Fruit fly (Drosophila melanogaster) whole organism, embryonic: ENCODE measurements around the gene CG9338.

Experiments
- B-H1 ChIP-seq: fragments of 200-800 bp; sonication (Bioruptor generic); IDR thresholded peaks from 3 replicates; pipeline ENCODE4 v1.3.6; 2022; ENCODE audit warnings: missing biosample characterization, missing genetic modification characterization
- Bgb ChIP-seq: fragments of 200-800 bp; sonication (Bioruptor generic); IDR thresholded peaks from 2 replicates; pipeline ENCODE4 v1.3.6; 2022; ENCODE audit warnings: missing biosample characterization, missing genetic modification characterization; ENCODE audit not compliant: partially characterized antibody
- Blimp-1 ChIP-seq: fragments of 200-800 bp; sonication (Bioruptor generic); optimal IDR thresholded peaks from 3 replicates; lab custom pipeline; 2018; ENCODE audit warnings: missing biosample characterization, missing genetic modification characterization, mild to moderate bottlenecking, moderate library complexity, missing genetic modification reagents
- CG10366 ChIP-seq: fragments of 200-800 bp; sonication (Bioruptor generic); IDR thresholded peaks from 2 replicates; pipeline ENCODE4 v1.3.6; 2022; ENCODE audit warnings: missing biosample characterization, missing genetic modification characterization
- CG11085 ChIP-seq: fragments of 200-800 bp; sonication (Bioruptor generic); IDR thresholded peaks from 2 replicates; pipeline ENCODE4 v1.3.6; 2022; ENCODE audit warnings: missing biosample characterization, missing genetic modification characterization
- CG13123 ChIP-seq: fragments of 200-800 bp; sonication (Bioruptor generic); optimal IDR thresholded peaks from 2 replicates; lab custom pipeline; 2016; ENCODE audit warnings: missing biosample characterization, missing genetic modification characterization
- CG15073 ChIP-seq: fragments of 200-800 bp; sonication (Bioruptor generic); optimal IDR thresholded peaks from 2 replicates; lab custom pipeline; 2016; ENCODE audit warnings: missing biosample characterization, missing genetic modification characterization
- CG17829 ChIP-seq: fragments of 200-800 bp; optimal IDR thresholded peaks from 2 replicates; lab custom pipeline; 2019; ENCODE audit warnings: missing biosample characterization, mild to moderate bottlenecking, missing genetic modification characterization, moderate library complexity
- CG18262 ChIP-seq: fragments of 200-800 bp; optimal IDR thresholded peaks from 3 replicates; lab custom pipeline; 2019; ENCODE audit warnings: missing biosample characterization, mild to moderate bottlenecking, missing genetic modification characterization, moderate library complexity
- CG1832 ChIP-seq: fragments of 200-800 bp; sonication (Bioruptor generic); optimal IDR thresholded peaks from 2 replicates; lab custom pipeline; 2017; ENCODE audit warnings: missing biosample characterization, mild to moderate bottlenecking, missing genetic modification characterization, inconsistent platforms
- CG18599 ChIP-seq: fragments of 200-800 bp; sonication (Bioruptor generic); optimal IDR thresholded peaks from 3 replicates; lab custom pipeline; 2017; ENCODE audit warnings: missing biosample characterization, missing genetic modification characterization, mild to moderate bottlenecking, moderate library complexity, missing genetic modification reagents
- CG2129 ChIP-seq: fragments of 200-800 bp; sonication (Bioruptor generic); IDR thresholded peaks from 2 replicates; pipeline ENCODE4 v1.3.6; 2022; ENCODE audit warnings: missing biosample characterization, missing genetic modification characterization; ENCODE audit not compliant: partially characterized antibody
- CG2678 ChIP-seq: fragments of 200-800 bp; sonication (Bioruptor generic); optimal IDR thresholded peaks from 3 replicates; lab custom pipeline; 2019; ENCODE audit warnings: missing biosample characterization, mild to moderate bottlenecking, missing genetic modification characterization, moderate library complexity
- CG3065 ChIP-seq: fragments of 200-800 bp; sonication (Bioruptor generic); optimal IDR thresholded peaks from 2 replicates; lab custom pipeline; 2016; ENCODE audit warnings: missing biosample characterization, missing genetic modification characterization
- CG32767 ChIP-seq: fragments of 200-800 bp; sonication (Bioruptor generic); IDR thresholded peaks from 2 replicates; pipeline ENCODE4 v1.3.6; 2022; ENCODE audit warnings: missing biosample characterization, missing genetic modification characterization
- CG3995 ChIP-seq: fragments of 200-800 bp; sonication (Bioruptor generic); optimal IDR thresholded peaks from 3 replicates; lab custom pipeline; 2016; ENCODE audit warnings: missing biosample characterization, missing genetic modification characterization
- CG6689 ChIP-seq: fragments of 200-800 bp; sonication (Bioruptor generic); IDR thresholded peaks from 2 replicates; pipeline ENCODE4 v1.3.6; 2022; ENCODE audit warnings: missing biosample characterization, missing genetic modification characterization
- CG6854 ChIP-seq: fragments of 200-800 bp; sonication (Bioruptor generic); optimal IDR thresholded peaks from 3 replicates; lab custom pipeline; 2017; ENCODE audit warnings: missing biosample characterization, mild to moderate bottlenecking, missing genetic modification characterization
- CG8388 ChIP-seq: fragments of 200-800 bp; sonication (Bioruptor generic); optimal IDR thresholded peaks from 2 replicates; lab custom pipeline; 2019; ENCODE audit warnings: missing biosample characterization, mild to moderate bottlenecking, missing genetic modification characterization, moderate library complexity
- CoRest ChIP-seq: fragments of 200-800 bp; sonication (Bioruptor generic); optimal IDR thresholded peaks from 3 replicates; lab custom pipeline; 2018; ENCODE audit warnings: missing biosample characterization, mild to moderate bottlenecking, missing genetic modification characterization, moderate library complexity
- HLH4C ChIP-seq: fragments of 200-800 bp; sonication (Bioruptor generic); IDR thresholded peaks from 3 replicates; pipeline ENCODE4 v1.3.6; 2022; ENCODE audit warnings: missing biosample characterization, missing genetic modification characterization; ENCODE audit not compliant: partially characterized antibody
- Nf-YB ChIP-seq: fragments of 200-800 bp; sonication (Bioruptor generic); optimal IDR thresholded peaks from 3 replicates; lab custom pipeline; 2019; ENCODE audit warnings: missing biosample characterization, mild to moderate bottlenecking, missing genetic modification characterization, moderate library complexity
- NfI ChIP-seq: fragments of 200-800 bp; sonication (Bioruptor generic); optimal IDR thresholded peaks from 3 replicates; lab custom pipeline; 2018; ENCODE audit warnings: missing biosample characterization, mild to moderate bottlenecking, missing genetic modification characterization, moderate library complexity
- Oaz ChIP-seq: fragments of 200-800 bp; sonication (Bioruptor generic); IDR thresholded peaks from 2 replicates; pipeline ENCODE4 v1.3.6; 2022; ENCODE audit warnings: missing biosample characterization, missing genetic modification characterization
- Ptx1 ChIP-seq: fragments of 200-800 bp; sonication (Bioruptor generic); IDR thresholded peaks from 2 replicates; pipeline ENCODE4 v1.3.6; 2022; ENCODE audit warnings: missing biosample characterization, missing genetic modification characterization
- Rfx ChIP-seq: fragments of 200-800 bp; sonication (Bioruptor generic); IDR thresholded peaks from 2 replicates; pipeline ENCODE4 v1.3.6; 2022; ENCODE audit warnings: missing biosample characterization, missing genetic modification characterization
- Rx ChIP-seq: fragments of 200-800 bp; sonication (Bioruptor generic); IDR thresholded peaks from 2 replicates; pipeline ENCODE4 v1.3.6; 2022; ENCODE audit warnings: missing biosample characterization, missing genetic modification characterization
- Six4 ChIP-seq: fragments of 200-800 bp; sonication (Bioruptor generic); optimal IDR thresholded peaks from 2 replicates; lab custom pipeline; 2016; ENCODE audit warnings: missing biosample characterization, missing genetic modification characterization
- Xbp1 ChIP-seq: fragments of 200-800 bp; sonication (Bioruptor generic); optimal IDR thresholded peaks from 3 replicates; lab custom pipeline; 2016; ENCODE audit warnings: missing biosample characterization, mild to moderate bottlenecking, missing genetic modification characterization
- Xrp1 ChIP-seq: fragments of 200-800 bp; sonication (Bioruptor generic); IDR thresholded peaks from 2 replicates; pipeline ENCODE4 v1.3.6; 2022; ENCODE audit warnings: missing biosample characterization, missing genetic modification characterization
- ac ChIP-seq: fragments of 200-800 bp; sonication (Bioruptor generic); optimal IDR thresholded peaks from 3 replicates; lab custom pipeline; 2017; ENCODE audit warnings: missing biosample characterization, mild to moderate bottlenecking, missing genetic modification characterization
- amos ChIP-seq: fragments of 200-800 bp; sonication (Bioruptor generic); IDR thresholded peaks from 2 replicates; pipeline ENCODE4 v1.3.6; 2022; ENCODE audit warnings: missing biosample characterization, missing genetic modification characterization; ENCODE audit not compliant: partially characterized antibody
- dimm ChIP-seq: fragments of 200-800 bp; sonication (Bioruptor generic); IDR thresholded peaks from 2 replicates; pipeline ENCODE4 v1.3.6; 2022; ENCODE audit warnings: missing biosample characterization, missing genetic modification characterization
- dysf ChIP-seq: fragments of 200-800 bp; sonication (Bioruptor generic); IDR thresholded peaks from 3 replicates; pipeline ENCODE4 v1.3.6; 2022; ENCODE audit warnings: missing biosample characterization, missing genetic modification characterization
- emc ChIP-seq: fragments of 200-800 bp; sonication (Bioruptor generic); optimal IDR thresholded peaks from 2 replicates; lab custom pipeline; 2016; ENCODE audit warnings: missing biosample characterization, missing genetic modification characterization
- fd96Cb ChIP-seq: fragments of 200-800 bp; sonication (Bioruptor generic); optimal IDR thresholded peaks from 2 replicates; lab custom pipeline; 2018; ENCODE audit warnings: missing biosample characterization, mild to moderate bottlenecking, missing genetic modification characterization, moderate library complexity
- ftz-f1 ChIP-seq: fragments of 200-800 bp; sonication (Bioruptor generic); optimal IDR thresholded peaks from 2 replicates; lab custom pipeline; 2016; ENCODE audit warnings: missing biosample characterization, missing genetic modification characterization
- pan ChIP-seq, 4 experiments: fragments of >200 bp in 3 of 4; fragments of 200-800 bp in 1 of 4; sonication (Bioruptor generic) in 1 of 4; optimal IDR thresholded peaks in 3 of 4; IDR thresholded peaks in 1 of 4; 2 replicates each; pipeline versions ENCODE4 v1.3.6 to Lab custom; 2017 to 2022; ENCODE audit warnings: missing biosample characterization in 2 of 4, missing genetic modification characterization in 2 of 4, mixed read lengths in 1 of 4
- phol ChIP-seq: fragments of 200-800 bp; sonication (Bioruptor generic); optimal IDR thresholded peaks from 3 replicates; lab custom pipeline; 2018; ENCODE audit warnings: missing biosample characterization, mild to moderate bottlenecking, missing genetic modification characterization, moderate library complexity
- ro ChIP-seq: fragments of 200-800 bp; sonication (Bioruptor generic); IDR thresholded peaks from 2 replicates; pipeline ENCODE4 v1.3.6; 2022; ENCODE audit warnings: missing biosample characterization, missing genetic modification characterization
- shn ChIP-seq: fragments of 200-800 bp; sonication (Bioruptor generic); optimal IDR thresholded peaks from 3 replicates; lab custom pipeline; 2016; ENCODE audit warnings: missing biosample characterization, missing genetic modification characterization
- sisA ChIP-seq: fragments of 200-800 bp; sonication (Bioruptor generic); IDR thresholded peaks from 2 replicates; pipeline ENCODE4 v1.3.6; 2022; ENCODE audit warnings: missing biosample characterization, missing genetic modification characterization
- slbo ChIP-seq: fragments of 200-800 bp; sonication (Bioruptor generic); IDR thresholded peaks from 2 replicates; pipeline ENCODE4 v1.3.6; 2022; ENCODE audit warnings: missing biosample characterization, missing genetic modification characterization
- stc ChIP-seq: fragments of 200-800 bp; sonication (Bioruptor generic); IDR thresholded peaks from 2 replicates; pipeline ENCODE4 v1.3.6; 2022; ENCODE audit warnings: missing biosample characterization, missing genetic modification characterization
- tll ChIP-seq, 2 experiments: fragments of 200-800 bp in 1 of 2; fragments of >200 bp in 1 of 2; sonication (Bioruptor generic) in 1 of 2; optimal IDR thresholded peaks; 2 replicates each; lab custom pipeline; 2017 to 2019; ENCODE audit warnings: missing biosample characterization in 2 of 2, missing genetic modification characterization in 2 of 2, mild to moderate bottlenecking in 1 of 2, moderate library complexity in 1 of 2
- tx ChIP-seq: fragments of 200-800 bp; sonication (Bioruptor generic); optimal IDR thresholded peaks from 2 replicates; lab custom pipeline; 2016; ENCODE audit warnings: missing biosample characterization, missing genetic modification characterization
- vvl ChIP-seq: fragments of 200-800 bp; sonication (Bioruptor generic); IDR thresholded peaks from 2 replicates; pipeline ENCODE4 v1.3.6; 2022; ENCODE audit warnings: missing biosample characterization, missing genetic modification characterization

CG9338 gene

DNA sequence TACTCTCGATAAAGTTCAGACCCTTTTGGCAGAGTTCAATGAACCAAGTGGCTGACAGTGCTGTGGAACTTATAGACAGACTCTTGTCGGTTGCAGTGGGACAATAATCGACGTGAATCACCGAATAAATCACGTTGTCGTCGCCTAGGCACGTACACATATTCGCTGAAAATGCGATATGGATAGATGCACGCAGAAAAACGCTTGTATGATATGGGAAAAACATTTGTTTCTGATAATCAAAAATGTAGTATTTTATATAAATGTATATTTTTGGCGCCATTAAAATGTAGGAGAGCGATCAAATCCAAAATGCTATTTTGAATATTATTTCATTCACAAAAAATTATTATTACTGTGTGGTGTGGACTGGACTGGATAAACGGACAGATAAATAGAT, 50.2 kb downstream of the CG9338 start (continued):
- TF ChIP-seq Blimp-1 (GFP tag; lab: Kevin White, UChicago) (peak; percentile 58), CG1832 (GFP tag; lab: Kevin White, UChicago) (no peak), emc (GFP tag; lab: Kevin White, UChicago) (no peak), Rfx (peak; percentile 25; the same call in 1 of the 2 replicates), NfI (no peak), sisA (GFP tag; lab: Robert Waterston, UW) (peak; percentile 29; the same call in 1 of the 2 replicates), CG18262 (tag; lab: Kevin White, UChicago) (peak; percentile 36), CG6689 (peak; percentile 52; the same call in 1 of the 2 replicates), stc (GFP tag; lab: Robert Waterston, UW) (peak; percentile 46; the same call in 1 of the 2 replicates), CG6854 (GFP tag; lab: Kevin White, UChicago) (no peak), Xrp1 (GFP tag; lab: Robert Waterston, UW) (peak; percentile 50; the same call in 1 of the 2 replicates), Nf-YB (GFP tag; lab: Kevin White, UChicago) (no peak), HLH4C (GFP tag; lab: Robert Waterston, UW) (no peak), amos (GFP tag; lab: Robert Waterston, UW) (no peak), CG3065 (GFP tag; lab: Kevin White, UChicago) (no peak), pan (optimal IDR thresholded peaks at IDR 0.05; lab: Kevin White, UChicago) (no peak), pan (GFP tag; optimal IDR thresholded peaks at IDR 0.05 in 1 of 2, IDR thresholded peaks at IDR 0.05 in 1 of 2) (peak in 1 of 2 experiments; percentile 67), slbo (GFP tag; lab: Robert Waterston, UW) (peak; percentile 31; the same call in 1 of the 2 replicates), CG8388 (GFP tag; lab: Kevin White, UChicago) (peak; percentile 46), CG11085 (GFP tag; lab: Robert Waterston, UW) (no peak), CG3995 (GFP tag; lab: Kevin White, UChicago) (peak; percentile 52), CG32767 (GFP tag; lab: Robert Waterston, UW) (peak; percentile 36; the same call in 1 of the 2 replicates), tll (GFP tag; optimal IDR thresholded peaks at IDR 0.05; lab: Kevin White, UChicago) (no peak), ac (GFP tag; lab: Kevin White, UChicago) (no peak), vvl (GFP tag; lab: Robert Waterston, UW) (peak; percentile 60), B-H1 (GFP tag; lab: Robert Waterston, UW) (peak; percentile 34; the same call in 1 of the 3 replicates), shn (no peak), Bgb (GFP tag; lab: Robert Waterston, UW) (no peak), CG17829 (peak; percentile 22), CG2678 (tag; lab: Kevin White, UChicago) (peak; percentile 41), Six4 (GFP tag; lab: Kevin White, UChicago) (peak; percentile 30), dimm (no peak), CG2129 (GFP tag; lab: Robert Waterston, UW) (no peak), Oaz (0 out of 2 replicates have a peak, but pooled peaks have one; percentile 10), fd96Cb (tag; lab: Kevin White, UChicago) (peak; percentile 37), phol (peak; percentile 50), CG13123 (no peak), ftz-f1 (GFP tag; lab: Kevin White, UChicago) (no peak), Ptx1 (GFP tag; lab: Robert Waterston, UW) (peak; percentile 68), tx (GFP tag; lab: Kevin White, UChicago) (no peak), dysf (GFP tag; lab: Robert Waterston, UW) (peak; percentile 59; the same call in 2 of the 3 replicates), ro (GFP tag; lab: Robert Waterston, UW) (no peak), CG15073 (GFP tag; lab: Kevin White, UChicago) (no peak), CoRest (tag; lab: Kevin White, UChicago) (peak; percentile 17), CG10366 (GFP tag; lab: Robert Waterston, UW) (peak; percentile 56), CG18599 (GFP tag; lab: Kevin White, UChicago) (peak; percentile 32), Xbp1 (GFP tag; lab: Kevin White, UChicago) (peak; percentile 53), Rx (no peak)
